Worm (Caenorhabditis elegans) whole organism, early embryonic: ENCODE data around the gene F23B12.7.
A peak's percentile ranks its signal among the peaks of the same experiment; 100 is the strongest.

Experiments used
- B0310.2 ChIP-seq: sonication (generic microtip); optimal IDR thresholded peaks from 2 replicates; lab custom pipeline; 2016; ENCODE audit warnings: mild to moderate bottlenecking, missing genetic modification characterization, missing compliant biosample characterization
- F13C5.2 ChIP-seq: sonication (generic microtip); optimal IDR thresholded peaks from 2 replicates; lab custom pipeline; 2017; ENCODE audit warnings: mild to moderate bottlenecking, missing genetic modification characterization, inconsistent platforms, missing compliant biosample characterization
- aly-1 ChIP-seq: sonication (generic microtip); optimal IDR thresholded peaks from 2 replicates; lab custom pipeline; 2016; ENCODE audit warnings: missing genetic modification characterization, missing compliant biosample characterization
- ama-1 ChIP-seq: fragments of 150-350 bp; optimal IDR thresholded peaks from 2 replicates; lab custom pipeline; 2014
- ceh-13 ChIP-seq: fragments of 200-800 bp; sonication (Bioruptor generic); optimal IDR thresholded peaks from 2 replicates; lab custom pipeline; 2018; ENCODE audit warnings: mild to moderate bottlenecking, missing genetic modification characterization, missing compliant biosample characterization
- ceh-36 ChIP-seq: sonication (generic microtip); optimal IDR thresholded peaks from 2 replicates; lab custom pipeline; 2016; ENCODE audit warnings: missing genetic modification characterization, inconsistent platforms, missing compliant biosample characterization
- ets-7 ChIP-seq: sonication (generic microtip); optimal IDR thresholded peaks from 2 replicates; lab custom pipeline; 2016; ENCODE audit warnings: missing genotype, missing genetic modification characterization, missing compliant biosample characterization
- flt-1 ChIP-seq: fragments of 200-800 bp; sonication (Bioruptor generic); IDR thresholded peaks from 2 replicates; pipeline ENCODE4 v1.3.6; 2022; ENCODE audit warnings: missing genetic modification characterization, missing compliant biosample characterization
- hmbx-1 ChIP-seq: sonication (generic microtip); optimal IDR thresholded peaks from 2 replicates; lab custom pipeline; 2016; ENCODE audit warnings: mild to moderate bottlenecking, missing genetic modification characterization, missing compliant biosample characterization
- hmg-4 ChIP-seq: fragments of 200-800 bp; sonication (Bioruptor generic); optimal IDR thresholded peaks from 2 replicates; lab custom pipeline; 2018; ENCODE audit warnings: mild to moderate bottlenecking, missing genetic modification characterization, missing compliant biosample characterization
- hnd-1 ChIP-seq: sonication (generic microtip); optimal IDR thresholded peaks from 2 replicates; lab custom pipeline; 2016; ENCODE audit warnings: missing genetic modification characterization, missing compliant biosample characterization
- pes-1 ChIP-seq: fragments of 200-800 bp; sonication (Bioruptor generic); IDR thresholded peaks from 2 replicates; pipeline ENCODE4 v1.3.6; 2022; ENCODE audit warnings: missing genetic modification reagents, missing genetic modification characterization, missing compliant biosample characterization
- scrt-1 ChIP-seq: fragments of 200-800 bp; sonication (Bioruptor generic); IDR thresholded peaks from 2 replicates; pipeline ENCODE4 v1.3.6; 2022; ENCODE audit warnings: missing genetic modification characterization, missing compliant biosample characterization
- sea-1 ChIP-seq: fragments of 200-800 bp; sonication (Bioruptor generic); conservative IDR thresholded peaks from 2 replicates; pipeline ENCODE4 v1.3.6; 2022; ENCODE audit warnings: missing genetic modification characterization, missing compliant biosample characterization
- tbx-11 ChIP-seq: fragments of 200-800 bp; sonication (Bioruptor generic); IDR thresholded peaks from 2 replicates; pipeline ENCODE4 v1.3.6; 2022; ENCODE audit warnings: missing genetic modification characterization, missing compliant biosample characterization
- tbx-37 ChIP-seq: fragments of 200-800 bp; sonication (Bioruptor generic); conservative IDR thresholded peaks from 2 replicates; pipeline ENCODE4 v1.3.6; 2022; ENCODE audit warnings: missing genetic modification reagents, missing genetic modification characterization, missing compliant biosample characterization
- tra-4 ChIP-seq: sonication (generic microtip); optimal IDR thresholded peaks from 2 replicates; lab custom pipeline; 2017; ENCODE audit warnings: missing genetic modification characterization, missing compliant biosample characterization

The F23B12.7 gene

DNA sequence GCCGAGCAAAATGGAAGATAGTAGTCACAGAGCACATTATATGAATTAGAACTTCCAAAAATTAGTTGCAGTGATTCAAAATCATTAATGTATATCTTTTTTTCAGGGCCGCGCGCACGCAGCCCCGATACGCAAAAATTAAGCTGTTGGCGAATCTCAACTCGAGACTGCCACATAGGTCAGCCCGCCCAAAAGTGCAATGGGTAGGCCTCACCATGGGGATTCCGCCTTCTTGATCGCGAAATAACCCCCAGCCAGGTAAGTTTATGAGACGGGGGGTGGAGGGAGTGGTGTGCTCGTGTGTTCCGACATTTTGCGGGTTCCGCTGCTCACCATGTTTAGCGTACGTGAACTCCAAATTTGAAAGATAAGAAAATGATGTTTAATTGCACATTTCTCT lies 13.6 kb downstream of the F23B12.7 start, which contains the start of gene F08H9.3:
Gene F08H9.3, minus strand, starts transcription at position 252 of the 400 bp plus-strand sequence.
- TF ChIP-seq hmg-4 (GFP tag; lab: Kevin White, UChicago), result peak; percentile 5

DNA sequence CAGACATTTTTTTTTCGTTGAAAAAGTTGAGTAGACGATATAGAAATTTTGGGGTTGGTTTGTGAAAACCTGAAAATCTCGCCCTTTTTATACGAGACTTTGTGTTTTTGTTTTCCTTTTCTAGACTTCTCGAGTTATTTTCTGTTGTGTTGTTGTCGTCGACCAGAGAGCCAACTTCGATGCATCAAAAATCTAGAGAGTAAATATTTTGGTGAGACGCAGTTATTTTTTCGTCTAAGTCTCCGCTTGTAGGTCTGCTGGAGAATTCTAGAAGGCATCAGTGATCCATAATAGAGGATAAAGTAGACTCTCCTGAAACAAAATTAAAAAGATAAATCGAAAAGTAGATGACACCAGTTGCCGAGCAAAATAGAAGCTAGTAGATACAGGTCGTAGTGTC lies 14.9 kb downstream of the F23B12.7 start, which contains the start of gene F08H9.4:
Gene F08H9.4, minus strand, starts transcription at position 61 of the 400 bp plus-strand sequence.
- TF ChIP-seq scrt-1 (GFP tag; lab: Robert Waterston, UW) (no peak), pes-1 (GFP tag; lab: Robert Waterston, UW) (no peak), ceh-13 (GFP tag; lab: Kevin White, UChicago) (no peak), hnd-1 (no peak), ets-7 (no peak), tbx-11 (GFP tag; lab: Robert Waterston, UW) (no peak), hmbx-1 (tag; lab: Kevin White, UChicago) (no peak), ceh-36 (tag; lab: Kevin White, UChicago) (no peak)

DNA sequence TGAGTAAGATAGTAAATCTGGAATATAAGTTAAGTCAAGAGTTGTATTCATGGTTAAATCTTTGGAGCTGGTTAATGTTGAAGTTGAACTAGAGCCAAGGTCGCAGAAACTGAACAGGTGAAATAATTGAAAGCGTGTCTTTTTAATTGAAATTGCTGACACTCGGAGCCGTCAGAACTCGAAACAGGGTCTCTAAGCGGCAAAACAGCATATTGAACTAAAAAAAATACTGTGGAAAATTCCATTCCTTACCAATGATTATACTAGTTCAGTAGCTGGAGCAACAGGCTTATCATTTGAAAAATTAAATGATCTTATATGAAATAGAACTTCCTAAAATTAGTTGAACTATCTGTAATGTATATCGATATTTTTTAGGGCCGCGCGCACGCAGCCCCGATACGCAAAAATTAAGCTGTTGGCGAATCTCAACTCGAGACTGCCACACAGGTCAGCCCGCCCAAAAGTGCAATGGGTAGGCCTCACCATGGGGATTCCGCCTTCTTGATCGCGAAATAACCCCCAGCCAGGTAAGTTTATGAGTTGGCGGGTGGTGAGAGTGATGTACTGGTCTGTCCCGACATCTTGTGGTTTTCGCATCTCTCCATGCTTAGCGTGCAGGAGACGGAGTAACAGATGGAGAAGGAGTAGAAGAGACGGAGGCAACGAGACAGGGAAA lies 18.8 kb downstream of the F23B12.7 start, which contains the start of gene srz-97:
Gene srz-97, minus strand, starts transcription at position 51 of the 679 bp plus-strand sequence.
- TF ChIP-seq pes-1 (GFP tag; lab: Robert Waterston, UW), result no peak
- no peak for TF ChIP-seq sea-1
- TF ChIP-seq scrt-1 (GFP tag; lab: Robert Waterston, UW), result no peak
- TF ChIP-seq ceh-36 (tag; lab: Kevin White, UChicago), result no peak
- no peak for TF ChIP-seq F13C5.2 (tag; lab: Kevin White, UChicago)
- no peak for TF ChIP-seq aly-1 (tag; lab: Kevin White, UChicago)
- no peak for TF ChIP-seq hmbx-1 (tag; lab: Kevin White, UChicago)
- no peak for TF ChIP-seq tbx-37 (GFP tag; lab: Robert Waterston, UW)
- TF ChIP-seq tra-4 (tag; lab: Kevin White, UChicago), result no peak
- no peak for TF ChIP-seq tbx-11 (GFP tag; lab: Robert Waterston, UW)
- no peak for TF ChIP-seq ets-7
- no peak for TF ChIP-seq ama-1 (lab: Kevin White, UChicago)
- no peak for TF ChIP-seq hnd-1
- no peak for TF ChIP-seq hmg-4 (GFP tag; lab: Kevin White, UChicago)
- TF ChIP-seq flt-1 (GFP tag; lab: Robert Waterston, UW), result no peak

DNA sequence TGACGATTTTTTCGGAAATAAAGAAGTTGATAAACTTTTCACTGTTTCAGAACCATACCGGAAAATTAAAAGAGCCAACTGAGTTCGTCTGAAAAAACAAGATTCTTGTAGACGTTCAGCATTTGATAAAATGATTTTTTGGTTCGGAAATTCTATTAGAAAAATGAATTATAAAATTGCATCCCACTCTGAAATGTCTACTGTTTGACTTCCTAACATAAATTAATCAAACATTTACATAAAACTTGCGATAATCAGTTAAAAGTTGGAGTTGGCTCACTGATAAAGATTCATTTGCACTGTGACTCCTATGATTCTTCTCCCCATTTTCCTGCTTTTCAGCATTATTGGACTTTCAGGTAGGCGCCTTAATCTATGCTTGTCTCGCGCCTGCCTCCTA lies 19.4 kb downstream of the F23B12.7 start, which contains the start of gene clec-57:
Gene clec-57, plus strand, starts transcription at position 301 of the 400 bp plus-strand sequence.
- TF ChIP-seq hmg-4 (GFP tag; lab: Kevin White, UChicago), result no peak

DNA sequence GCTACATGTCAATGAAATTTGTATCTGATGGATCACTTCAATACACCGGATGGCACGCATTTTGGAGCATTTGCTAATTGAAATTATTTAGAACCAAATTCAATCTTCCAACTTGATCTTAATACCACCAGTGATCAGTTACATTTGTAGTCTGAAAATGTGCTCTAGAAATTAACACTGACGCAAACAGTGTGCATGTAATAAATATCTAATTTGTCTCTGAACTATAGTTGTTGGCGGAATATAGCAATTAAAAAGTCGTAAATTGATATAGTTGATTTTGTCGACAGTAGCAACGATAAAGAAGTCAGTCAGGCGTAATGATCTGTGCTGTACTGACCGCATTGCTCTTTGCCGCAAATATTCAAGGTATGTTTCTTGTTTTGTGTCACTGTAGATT lies 22.7 kb downstream of the F23B12.7 start, which contains the start of gene clec-227:
Gene clec-227, plus strand, starts transcription at position 301 of the 400 bp plus-strand sequence.
- TF ChIP-seq tbx-37 (GFP tag; lab: Robert Waterston, UW), result no peak
- TF ChIP-seq hnd-1, result no peak
- no peak for TF ChIP-seq F13C5.2 (tag; lab: Kevin White, UChicago)
- TF ChIP-seq ets-7, result no peak
- TF ChIP-seq hmbx-1 (tag; lab: Kevin White, UChicago), result no peak
- TF ChIP-seq tbx-11 (GFP tag; lab: Robert Waterston, UW), result no peak
- no peak for TF ChIP-seq pes-1 (GFP tag; lab: Robert Waterston, UW)
- TF ChIP-seq ceh-36 (tag; lab: Kevin White, UChicago), result no peak
- no peak for TF ChIP-seq ama-1 (lab: Kevin White, UChicago)
- TF ChIP-seq flt-1 (GFP tag; lab: Robert Waterston, UW), result no peak
- no peak for TF ChIP-seq ceh-13 (GFP tag; lab: Kevin White, UChicago)

DNA sequence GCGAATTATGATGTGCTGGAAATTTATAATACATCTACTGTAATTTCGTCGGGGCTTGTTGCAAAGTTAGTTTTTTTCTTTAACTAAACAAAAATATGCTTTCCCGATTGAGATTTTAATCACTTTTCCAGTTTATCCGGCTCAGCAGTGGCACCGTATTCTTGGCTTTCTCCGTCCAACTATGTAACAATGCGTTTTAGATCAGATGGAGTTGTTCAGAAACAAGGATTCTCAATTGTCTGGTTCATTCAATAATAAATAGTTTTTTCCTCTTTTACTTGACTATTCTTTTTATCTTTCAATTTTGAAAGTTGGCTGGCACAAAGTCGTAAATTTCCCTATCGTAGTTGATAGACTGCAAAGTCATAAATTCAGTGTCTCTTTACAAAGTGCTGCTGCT lies 24.6 kb downstream of the F23B12.7 start, which contains the start of gene clec-56:
Gene clec-56, plus strand, starts transcription at position 301 of the 400 bp plus-strand sequence.
- TF ChIP-seq hmbx-1 (tag; lab: Kevin White, UChicago) (no peak), sea-1 (no peak), tra-4 (tag; lab: Kevin White, UChicago) (no peak), F13C5.2 (tag; lab: Kevin White, UChicago) (no peak), ceh-13 (GFP tag; lab: Kevin White, UChicago) (no peak), pes-1 (GFP tag; lab: Robert Waterston, UW) (no peak), B0310.2 (no peak), hnd-1 (no peak), scrt-1 (GFP tag; lab: Robert Waterston, UW) (no peak), tbx-11 (GFP tag; lab: Robert Waterston, UW) (no peak), hmg-4 (GFP tag; lab: Kevin White, UChicago) (no peak), aly-1 (tag; lab: Kevin White, UChicago) (no peak), tbx-37 (GFP tag; lab: Robert Waterston, UW) (no peak), flt-1 (GFP tag; lab: Robert Waterston, UW) (no peak)

DNA sequence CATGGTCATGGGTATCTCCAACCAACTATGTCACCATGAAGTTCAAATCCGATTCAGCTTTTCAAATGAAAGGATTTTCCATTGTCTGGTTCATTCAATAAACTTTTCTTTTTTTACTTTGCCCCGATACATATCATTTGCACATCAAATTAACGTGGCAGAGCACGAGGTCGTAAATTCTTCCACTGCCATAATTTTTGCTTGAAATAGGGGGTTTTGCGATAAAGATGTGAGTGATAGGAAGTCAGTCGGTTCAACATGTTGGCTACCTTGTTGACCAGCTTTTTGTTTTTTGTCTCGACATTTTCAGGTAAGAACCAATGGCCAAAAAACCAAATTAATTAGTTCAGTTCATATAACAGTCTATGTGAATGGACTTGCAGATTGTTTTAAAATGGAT lies 27.2 kb downstream of the F23B12.7 start, which contains the start of gene clec-54:
Gene clec-54, plus strand, starts transcription at position 224 of the 400 bp plus-strand sequence.
- TF ChIP-seq ets-7 (no peak), flt-1 (GFP tag; lab: Robert Waterston, UW) (no peak), F13C5.2 (tag; lab: Kevin White, UChicago) (no peak), ceh-13 (GFP tag; lab: Kevin White, UChicago) (no peak), hnd-1 (no peak), tbx-37 (GFP tag; lab: Robert Waterston, UW) (no peak)

DNA sequence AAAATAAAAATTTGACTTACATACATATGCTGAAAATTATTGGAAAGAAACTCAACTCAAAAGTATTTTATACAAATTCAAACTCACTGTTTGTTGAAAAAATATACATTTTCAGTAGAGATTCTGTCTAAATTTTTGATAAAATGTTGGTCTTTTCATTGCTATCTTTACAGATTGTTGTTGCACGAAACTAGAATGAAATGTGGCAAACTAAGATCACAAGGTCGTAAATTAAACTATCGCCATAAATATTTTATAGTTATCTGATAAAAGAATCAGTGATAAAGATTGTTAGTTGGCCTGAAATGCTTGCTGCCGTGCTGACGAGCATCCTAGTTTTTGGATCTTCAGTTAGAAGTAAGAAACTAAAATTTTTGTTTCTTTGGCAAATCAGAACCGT lies 29.5 kb downstream of the F23B12.7 start, which contains the start of gene clec-55:
Gene clec-55, plus strand, starts transcription at position 301 of the 400 bp plus-strand sequence.
- TF ChIP-seq ama-1 (lab: Kevin White, UChicago) (no peak), F13C5.2 (tag; lab: Kevin White, UChicago) (no peak), hmbx-1 (tag; lab: Kevin White, UChicago) (no peak), sea-1 (no peak), hnd-1 (no peak), hmg-4 (GFP tag; lab: Kevin White, UChicago) (no peak), B0310.2 (no peak), scrt-1 (GFP tag; lab: Robert Waterston, UW) (no peak), tbx-37 (GFP tag; lab: Robert Waterston, UW) (no peak), tbx-11 (GFP tag; lab: Robert Waterston, UW) (no peak), ceh-36 (tag; lab: Kevin White, UChicago) (no peak), ets-7 (no peak), tra-4 (tag; lab: Kevin White, UChicago) (no peak), pes-1 (GFP tag; lab: Robert Waterston, UW) (no peak), flt-1 (GFP tag; lab: Robert Waterston, UW) (no peak), ceh-13 (GFP tag; lab: Kevin White, UChicago) (no peak)
